Worm (Caenorhabditis elegans) whole organism, L4 larva: ENCODE data around the gene DH11.5.

Experiments
- D1046.2 ChIP-seq: fragments of 200-800 bp; sonication (Bioruptor generic); IDR thresholded peaks from 2 replicates; pipeline ENCODE4 v1.3.6; 2022; ENCODE audit warnings: missing genetic modification characterization, missing compliant biosample characterization
- F10B5.3 ChIP-seq: sonication (generic microtip); optimal IDR thresholded peaks from 2 replicates; lab custom pipeline; 2016; ENCODE audit warnings: mild to moderate bottlenecking, missing genetic modification characterization, missing compliant biosample characterization
- F49E8.2 ChIP-seq: sonication (generic microtip); optimal IDR thresholded peaks from 2 replicates; lab custom pipeline; 2016; ENCODE audit warnings: missing compliant biosample characterization, mild to moderate bottlenecking, missing genetic modification characterization, borderline replicate concordance
- ZK337.2 ChIP-seq: fragments of 200-800 bp; sonication (Bioruptor generic); IDR thresholded peaks from 2 replicates; pipeline ENCODE4 v1.3.6; 2022; ENCODE audit warnings: missing genetic modification reagents, missing genetic modification characterization, missing compliant biosample characterization
- aha-1 ChIP-seq: fragments of 150-350 bp; peaks from one replicate; lab custom pipeline; 2014; ENCODE audit warnings: missing biosample characterization, missing genetic modification characterization
- aly-2 ChIP-seq: sonication (generic microtip); optimal IDR thresholded peaks from 2 replicates; lab custom pipeline; 2018; ENCODE audit warnings: missing biosample characterization, missing genetic modification characterization
- arid-1 ChIP-seq: fragments of 200-800 bp; sonication (Bioruptor generic); conservative IDR thresholded peaks from 2 replicates; pipeline ENCODE4 v1.3.6; 2022; ENCODE audit warnings: missing genetic modification reagents, missing genetic modification characterization, missing compliant biosample characterization
- attf-4 ChIP-seq: sonication (generic microtip); optimal IDR thresholded peaks from 3 replicates; lab custom pipeline; 2017; ENCODE audit warnings: missing biosample characterization, missing genetic modification characterization
- ceh-20 ChIP-seq: fragments of 200-800 bp; sonication (Bioruptor generic); IDR thresholded peaks from 2 replicates; pipeline ENCODE4 v1.3.6; 2022; ENCODE audit warnings: missing genetic modification reagents, missing genetic modification characterization, missing compliant biosample characterization
- ceh-62 ChIP-seq: sonication (generic microtip); optimal IDR thresholded peaks from 2 replicates; lab custom pipeline; 2017; ENCODE audit warnings: missing biosample characterization, missing genetic modification characterization
- cey-2 ChIP-seq: sonication (generic microtip); optimal IDR thresholded peaks from 3 replicates; lab custom pipeline; 2017; ENCODE audit warnings: missing genetic modification characterization, mild to moderate bottlenecking, missing compliant biosample characterization, antibody characterized with exemption, borderline replicate concordance; ENCODE audit not compliant: insufficient read depth
- ctbp-1 ChIP-seq: fragments of 200-800 bp; sonication (Bioruptor generic); IDR thresholded peaks from 2 replicates; pipeline ENCODE4 v1.3.6; 2022; ENCODE audit warnings: missing genetic modification reagents, missing genetic modification characterization, missing compliant biosample characterization
- daf-16 ChIP-seq, 3 experiments: sonication (generic microtip); optimal IDR thresholded peaks; 2 replicates each; lab custom pipeline; 2016 to 2017; ENCODE audit warnings: missing genetic modification characterization in 3 of 3, missing genetic modification reagents in 3 of 3, mild to moderate bottlenecking in 2 of 3, missing compliant biosample characterization in 2 of 3, missing biosample characterization in 1 of 3, moderate library complexity in 1 of 3
- daf-19 ChIP-seq: fragments of 200-800 bp; sonication (Bioruptor generic); conservative IDR thresholded peaks from 2 replicates; pipeline ENCODE4 v1.3.6; 2022; ENCODE audit warnings: missing genetic modification characterization, missing compliant biosample characterization
- dmd-6 ChIP-seq: fragments of 200-800 bp; sonication (Bioruptor generic); IDR thresholded peaks from 2 replicates; pipeline ENCODE4 v1.3.6; 2022; ENCODE audit warnings: missing genetic modification reagents, missing genetic modification characterization, missing compliant biosample characterization
- duxl-1 ChIP-seq: sonication (generic microtip); optimal IDR thresholded peaks from 2 replicates; lab custom pipeline; 2016; ENCODE audit warnings: mild to moderate bottlenecking, missing genetic modification characterization, moderate library complexity, missing compliant biosample characterization; ENCODE audit not compliant: poor library complexity
- dve-1 ChIP-seq: sonication (generic microtip); optimal IDR thresholded peaks from 2 replicates; lab custom pipeline; 2017; ENCODE audit warnings: antibody characterized with exemption, mild to moderate bottlenecking, missing genetic modification characterization, missing compliant biosample characterization; ENCODE audit not compliant: insufficient read depth
- egl-27 ChIP-seq: sonication (generic microtip); optimal IDR thresholded peaks from 3 replicates; lab custom pipeline; 2017; ENCODE audit warnings: missing biosample characterization, missing genetic modification reagents, missing genetic modification characterization
- egl-43 ChIP-seq: fragments of 200-800 bp; sonication (Bioruptor generic); IDR thresholded peaks from 2 replicates; pipeline ENCODE4 v1.3.6; 2022; ENCODE audit warnings: missing genetic modification reagents, missing genetic modification characterization, missing compliant biosample characterization
- fos-1 ChIP-seq: fragments of 150-350 bp; optimal IDR thresholded peaks from 2 replicates; lab custom pipeline; 2014; ENCODE audit warnings: missing biosample characterization, missing genetic modification characterization
- gei-8 ChIP-seq: fragments of 200-800 bp; sonication (Bioruptor generic); optimal IDR thresholded peaks from 2 replicates; lab custom pipeline; 2018; ENCODE audit warnings: mild to moderate bottlenecking, missing genetic modification characterization, missing compliant biosample characterization
- hif-1 ChIP-seq, 2 experiments: sonication (generic microtip); optimal IDR thresholded peaks; 2 replicates each; lab custom pipeline; 2016 to 2017; ENCODE audit warnings: missing compliant biosample characterization in 2 of 2, missing genetic modification characterization in 2 of 2, missing genetic modification reagents in 2 of 2, missing genotype in 2 of 2, mild to moderate bottlenecking in 1 of 2
- hlh-30 ChIP-seq: sonication (generic microtip); optimal IDR thresholded peaks from 2 replicates; lab custom pipeline; 2017; ENCODE audit warnings: antibody characterized with exemption, mild to moderate bottlenecking, missing genetic modification characterization, missing compliant biosample characterization; ENCODE audit not compliant: insufficient read depth
- jun-1 ChIP-seq: fragments of 150-350 bp; optimal IDR thresholded peaks from 2 replicates; lab custom pipeline; 2014; ENCODE audit warnings: missing biosample characterization, missing genetic modification reagents, missing genetic modification characterization
- lin-1 ChIP-seq: fragments of 200-800 bp; sonication (Bioruptor generic); IDR thresholded peaks from 2 replicates; pipeline ENCODE4 v1.3.6; 2022; ENCODE audit warnings: missing genetic modification reagents, missing genetic modification characterization, missing compliant biosample characterization
- lin-13 ChIP-seq: fragments of 150-350 bp; optimal IDR thresholded peaks from 2 replicates; lab custom pipeline; 2014; ENCODE audit warnings: missing biosample characterization, missing genetic modification reagents, missing genetic modification characterization
- lin-15B ChIP-seq: fragments of 150-350 bp; sonication (generic microtip); optimal IDR thresholded peaks from 3 replicates; lab custom pipeline; 2014; ENCODE audit warnings: missing biosample characterization, missing genetic modification characterization
- lin-29 ChIP-seq: fragments of 200-800 bp; sonication (Bioruptor generic); IDR thresholded peaks from 2 replicates; pipeline ENCODE4 v1.3.6; 2022; ENCODE audit warnings: missing genetic modification reagents, missing genetic modification characterization, missing compliant biosample characterization
- lir-3 ChIP-seq: sonication (generic microtip); optimal IDR thresholded peaks from 2 replicates; lab custom pipeline; 2016; ENCODE audit warnings: mild to moderate bottlenecking, missing genetic modification characterization, missing compliant biosample characterization
- madf-5 ChIP-seq, 2 experiments: fragments of 200-800 bp; sonication (Bioruptor generic); IDR thresholded peaks; 2 replicates each; pipeline ENCODE4 v1.3.6; 2022; ENCODE audit warnings: missing compliant biosample characterization in 2 of 2, missing genetic modification characterization in 2 of 2
- madf-9 ChIP-seq: fragments of 200-800 bp; sonication (Bioruptor generic); conservative IDR thresholded peaks from 2 replicates; pipeline ENCODE4 v1.3.6; 2022; ENCODE audit warnings: missing genetic modification reagents, missing genetic modification characterization, missing compliant biosample characterization
- mdl-1 ChIP-seq, 2 experiments: fragments of 150-350 bp in 1 of 2; sonication (generic microtip) in 1 of 2; optimal IDR thresholded peaks; 2 replicates each; lab custom pipeline; 2014 to 2017; ENCODE audit warnings: missing biosample characterization in 2 of 2, missing genetic modification characterization in 2 of 2
- mxl-2 ChIP-seq: fragments of 200-800 bp; sonication (Bioruptor generic); conservative IDR thresholded peaks from 2 replicates; pipeline ENCODE4 v1.3.6; 2022; ENCODE audit warnings: missing genetic modification reagents, missing genetic modification characterization, missing compliant biosample characterization
- mxl-3 ChIP-seq: fragments of 200-800 bp; sonication (Bioruptor generic); optimal IDR thresholded peaks from 2 replicates; lab custom pipeline; 2018; ENCODE audit warnings: mild to moderate bottlenecking, missing genetic modification characterization, missing compliant biosample characterization
- nhr-10 ChIP-seq: fragments of 150-350 bp; optimal IDR thresholded peaks from 2 replicates; lab custom pipeline; 2014; ENCODE audit warnings: missing biosample characterization, missing genetic modification characterization
- nhr-11 ChIP-seq: fragments of 150-350 bp; optimal IDR thresholded peaks from 2 replicates; lab custom pipeline; 2014; ENCODE audit warnings: missing biosample characterization, missing genetic modification characterization
- nhr-237 ChIP-seq: sonication (generic microtip); optimal IDR thresholded peaks from 2 replicates; lab custom pipeline; 2017; ENCODE audit warnings: missing biosample characterization, missing genetic modification characterization
- nhr-28 ChIP-seq: fragments of 150-350 bp; optimal IDR thresholded peaks from 2 replicates; lab custom pipeline; 2014; ENCODE audit warnings: missing biosample characterization, missing genetic modification characterization
- nhr-41 ChIP-seq: fragments of 200-800 bp; sonication (Bioruptor generic); IDR thresholded peaks from 2 replicates; pipeline ENCODE4 v1.3.6; 2022; ENCODE audit warnings: missing genetic modification reagents, missing genetic modification characterization, missing compliant biosample characterization
- pqm-1 ChIP-seq: sonication (generic microtip); optimal IDR thresholded peaks from 2 replicates; lab custom pipeline; 2017; ENCODE audit warnings: missing biosample characterization, missing genetic modification characterization
- rbr-2 ChIP-seq: sonication (generic microtip); optimal IDR thresholded peaks from 2 replicates; lab custom pipeline; 2016; ENCODE audit warnings: missing genotype, missing genetic modification characterization, missing compliant biosample characterization
- saeg-2 ChIP-seq: fragments of 200-800 bp; sonication (Bioruptor generic); IDR thresholded peaks from 2 replicates; pipeline ENCODE4 v1.3.6; 2022; ENCODE audit warnings: missing genetic modification reagents, missing genetic modification characterization, missing compliant biosample characterization
- skn-1 ChIP-seq: fragments of 150-350 bp; optimal IDR thresholded peaks from 2 replicates; lab custom pipeline; 2014; ENCODE audit warnings: missing biosample characterization, missing genetic modification characterization
- snpc-1.2 ChIP-seq: fragments of 200-800 bp; sonication (Bioruptor generic); IDR thresholded peaks from 2 replicates; pipeline ENCODE4 v1.3.6; 2022; ENCODE audit warnings: missing genetic modification reagents, missing genetic modification characterization, missing compliant biosample characterization
- snpc-4 ChIP-seq: fragments of 150-350 bp; optimal IDR thresholded peaks from 2 replicates; lab custom pipeline; 2014; ENCODE audit warnings: missing biosample characterization, missing genetic modification characterization
- tag-97 ChIP-seq: fragments of 200-800 bp; sonication (Bioruptor generic); IDR thresholded peaks from 2 replicates; pipeline ENCODE4 v1.3.6; 2022; ENCODE audit warnings: missing genetic modification characterization, missing compliant biosample characterization
- tra-1 ChIP-seq: fragments of 200-800 bp; sonication (Bioruptor generic); IDR thresholded peaks from 2 replicates; pipeline ENCODE4 v1.3.6; 2022; ENCODE audit warnings: missing genetic modification reagents, missing genetic modification characterization, missing compliant biosample characterization
- vab-7 ChIP-seq: fragments of 200-800 bp; sonication (Bioruptor generic); IDR thresholded peaks from 2 replicates; pipeline ENCODE4 v1.3.6; 2022; ENCODE audit warnings: missing genetic modification reagents, missing genetic modification characterization, missing compliant biosample characterization
- zfp-3 ChIP-seq: fragments of 200-800 bp; sonication (Bioruptor generic); conservative IDR thresholded peaks from 2 replicates; pipeline ENCODE4 v1.3.6; 2022; ENCODE audit warnings: missing genetic modification reagents, missing genetic modification characterization, missing compliant biosample characterization
- zip-11 ChIP-seq: fragments of 200-800 bp; sonication (Bioruptor generic); IDR thresholded peaks from 2 replicates; pipeline ENCODE4 v1.3.6; 2022; ENCODE audit warnings: missing genetic modification characterization, missing compliant biosample characterization

The DH11.5 gene

ce11 chrII:8016761-8017160 is 40.4 kb downstream of the DH11.5 start (continued):
- TF ChIP-seq aly-2 (tag; lab: Kevin White, UChicago) (no peak), skn-1 (tag; lab: Kevin White, UChicago) (no peak), hif-1 (tag; optimal IDR thresholded peaks at IDR 0.05; lab: Kevin White, UChicago) (peak in 1 of 2 experiments; percentile 81), ceh-62 (no peak), duxl-1 (tag; lab: Kevin White, UChicago) (no peak), attf-4 (tag; lab: Kevin White, UChicago) (no peak), mdl-1 (tag; optimal IDR thresholded peaks at IDR 0.05; lab: Kevin White, UChicago) (peak; percentile 86 to 96), nhr-11 (tag; lab: Kevin White, UChicago) (peak; percentile 23), cey-2 (peak; percentile 58), vab-7 (GFP tag; lab: Robert Waterston, UW) (no peak), pqm-1 (tag; lab: Kevin White, UChicago) (peak; percentile 58), egl-27 (no peak), snpc-4 (tag; lab: Kevin White, UChicago) (no peak), egl-43 (GFP tag; lab: Robert Waterston, UW) (no peak), snpc-1.2 (GFP tag; lab: Robert Waterston, UW) (no peak), F49E8.2 (tag; lab: Kevin White, UChicago) (no peak), D1046.2 (GFP tag; lab: Robert Waterston, UW) (peak; percentile 62; the same call in 1 of the 2 replicates), mxl-3 (peak; percentile 78), dmd-6 (GFP tag; lab: Robert Waterston, UW) (peak; percentile 97), lin-1 (GFP tag; lab: Robert Waterston, UW) (peak; percentile 60; the same call in 1 of the 2 replicates), madf-9 (GFP tag; lab: Robert Waterston, UW) (peak; percentile 6; the same call in 1 of the 2 replicates), lir-3 (no peak), dve-1 (tag; lab: Kevin White, UChicago) (peak; percentile 95), ZK337.2 (no peak), rbr-2 (no peak), zip-11 (GFP tag; lab: Robert Waterston, UW) (no peak), nhr-10 (tag; lab: Kevin White, UChicago) (peak; percentile 72), lin-29 (no peak), ceh-20 (GFP tag; lab: Robert Waterston, UW) (0 out of 2 replicates have a peak, but pooled peaks have one; percentile 36), daf-19 (GFP tag; lab: Robert Waterston, UW) (no peak), nhr-28 (tag; lab: Kevin White, UChicago) (peak; percentile 87), ctbp-1 (no peak), zfp-3 (GFP tag; lab: Robert Waterston, UW) (0 out of 2 replicates have a peak, but pooled peaks have one; percentile 18), tra-1 (GFP tag; lab: Robert Waterston, UW) (peak; percentile 82), mxl-2 (GFP tag; lab: Robert Waterston, UW) (no peak), nhr-41 (GFP tag; lab: Robert Waterston, UW) (no peak), saeg-2 (peak; percentile 68; the same call in 1 of the 2 replicates), gei-8 (GFP tag; lab: Kevin White, UChicago) (no peak), tag-97 (no peak), lin-13 (GFP tag; lab: Kevin White, UChicago) (peak; percentile 13), hlh-30 (peak; percentile 95), aha-1 (tag; lab: Kevin White, UChicago) (peak; percentile 97), nhr-237 (tag; lab: Kevin White, UChicago) (no peak), arid-1 (GFP tag; lab: Robert Waterston, UW) (peak; percentile 47; the same call in 1 of the 2 replicates), daf-16 (GFP tag; optimal IDR thresholded peaks at IDR 0.05; lab: Kevin White, UChicago) (no peak), daf-16 (tag; optimal IDR thresholded peaks at IDR 0.05; lab: Kevin White, UChicago) (peak; percentile 83), lin-15B (tag; lab: Kevin White, UChicago) (no peak), madf-5 (GFP tag; IDR thresholded peaks at IDR 0.05; lab: Robert Waterston, UW) (0 out of 4 replicates have a peak, but pooled peaks of 1 of the 2 experiments have one; percentile 14), fos-1 (tag; lab: Kevin White, UChicago) (peak; percentile 70), F10B5.3 (tag; lab: Kevin White, UChicago) (no peak), jun-1 (tag; lab: Kevin White, UChicago) (peak; percentile 48)
